Fruit fly (Drosophila melanogaster): ENCODE results near the gene Rpn7.

Rpn7 gene

dm6 chr3R:22421618-22422017 lies 40.2 kb downstream of the Rpn7 start (continued):
- TF ChIP-seq CG3065 (GFP tag; optimal IDR thresholded peaks at IDR 0.05) (no peak), CG1529 (GFP tag; optimal IDR thresholded peaks at IDR 0.05) (peak; percentile 3), CG12659 (GFP tag; optimal IDR thresholded peaks at IDR 0.05) (peak; percentile 44), HmgD (GFP tag; optimal IDR thresholded peaks at IDR 0.05) (no peak), CG1602 (GFP tag; optimal IDR thresholded peaks at IDR 0.05) (peak; percentile 14), CG7963 (GFP tag; IDR thresholded peaks at IDR 0.05; ENCODE audit: partially characterized antibody) (no peak), CG6654 (GFP tag; optimal IDR thresholded peaks at IDR 0.05) (no peak), Dip2 (GFP tag; IDR thresholded peaks at IDR 0.05) (no peak), CG12104 (GFP tag; optimal IDR thresholded peaks at IDR 0.05) (peak; percentile 50), CG1832 (GFP tag; optimal IDR thresholded peaks at IDR 0.05) (no peak), Spps (tag; optimal IDR thresholded peaks at IDR 0.05) (no peak), CG13775 (GFP tag; optimal IDR thresholded peaks at IDR 0.05) (peak; percentile 43), CG8388 (GFP tag; optimal IDR thresholded peaks at IDR 0.05) (peak; percentile 32), ttk (GFP tag; IDR thresholded peaks at IDR 0.05) (peak; percentile 71), cas (GFP tag; IDR thresholded peaks at IDR 0.05) (no peak), CG6175 (GFP tag; IDR thresholded peaks at IDR 0.05) (no peak), cg (GFP tag; optimal IDR thresholded peaks at IDR 0.05) (no peak), Gug (GFP tag; IDR thresholded peaks at IDR 0.05) (peak; percentile 75), CG31365 (tag; optimal IDR thresholded peaks at IDR 0.05) (no peak), Usf (GFP tag; optimal IDR thresholded peaks at IDR 0.05) (no peak), crol (GFP tag; IDR thresholded peaks at IDR 0.05) (no peak), pros (GFP tag; optimal IDR thresholded peaks at IDR 0.05) (no peak), dati (GFP tag; IDR thresholded peaks at IDR 0.05) (peak; percentile 39; the same call in 1 of the 2 replicates), oc (tag; optimal IDR thresholded peaks at IDR 0.05) (no peak), D19A (tag; optimal IDR thresholded peaks at IDR 0.05) (no peak), Lpt (GFP tag; optimal IDR thresholded peaks at IDR 0.05) (no peak), lov (optimal IDR thresholded peaks at IDR 0.05) (no peak), lov (GFP tag; IDR thresholded peaks at IDR 0.05) (no peak), gsb (GFP tag; IDR thresholded peaks at IDR 0.05) (peak; percentile 79), YL-1 (GFP tag; optimal IDR thresholded peaks at IDR 0.05) (no peak), bbx (GFP tag; IDR thresholded peaks at IDR 0.05; ENCODE audit: partially characterized antibody) (no peak), CG17328 (GFP tag; IDR thresholded peaks at IDR 0.05) (peak; percentile 57; the same call in 1 of the 2 replicates), gfzf (GFP tag; optimal IDR thresholded peaks at IDR 0.05) (no peak), Dll (GFP tag; IDR thresholded peaks at IDR 0.05; ENCODE audit: partially characterized antibody) (no peak), sd (tag; optimal IDR thresholded peaks at IDR 0.05) (no peak), usp (GFP tag; optimal IDR thresholded peaks at IDR 0.05) (no peak), fd102C (GFP tag; optimal IDR thresholded peaks at IDR 0.05) (no peak), rib (GFP tag; IDR thresholded peaks at IDR 0.05) (peak; percentile 62; the same call in 1 of the 2 replicates), cad (GFP tag; optimal IDR thresholded peaks at IDR 0.05) (no peak), MTF-1 (GFP tag; optimal IDR thresholded peaks at IDR 0.05; ENCODE audit: borderline replicate concordance) (no peak), CG11560 (tag; IDR thresholded peaks at IDR 0.05) (peak; percentile 65; the same call in 2 of the 3 replicates), CG11723 (GFP tag; optimal IDR thresholded peaks at IDR 0.05) (no peak), repo (GFP tag; optimal IDR thresholded peaks at IDR 0.05) (peak; percentile 51), dmrt11E (tag; optimal IDR thresholded peaks at IDR 0.05) (peak; percentile 41), Hsf (GFP tag; optimal IDR thresholded peaks at IDR 0.05) (peak; percentile 23), PHDP (tag; optimal IDR thresholded peaks at IDR 0.05) (peak; percentile 67), Med (GFP tag) (peak; percentile 87), tin (GFP tag; optimal IDR thresholded peaks at IDR 0.05) (peak; percentile 59), BEAF-32 (GFP tag; optimal IDR thresholded peaks at IDR 0.05) (no peak), tna (GFP tag; IDR thresholded peaks at IDR 0.05; ENCODE audit: partially characterized antibody) (no peak), mld (GFP tag; IDR thresholded peaks at IDR 0.05; ENCODE audit: partially characterized antibody) (no peak), Bdp1 (GFP tag; optimal IDR thresholded peaks at IDR 0.05) (no peak)
